Worm (Caenorhabditis elegans) whole organism, young adult: ENCODE measurements around the gene C51E3.6.

Source experiments
- akir-1 ChIP-seq: fragments of 200-800 bp; sonication (Bioruptor generic); optimal IDR thresholded peaks from 2 replicates; lab custom pipeline; 2018; ENCODE audit warnings: mild to moderate bottlenecking, missing genetic modification characterization, moderate library complexity, missing compliant biosample characterization
- aptf-3 ChIP-seq: fragments of 200-800 bp; sonication (Bioruptor generic); IDR thresholded peaks from 2 replicates; pipeline ENCODE4 v1.3.6; 2022; ENCODE audit warnings: missing genetic modification characterization, missing compliant biosample characterization
- attf-5 ChIP-seq: fragments of 200-800 bp; sonication (Bioruptor generic); optimal IDR thresholded peaks from 2 replicates; lab custom pipeline; 2018; ENCODE audit warnings: mild to moderate bottlenecking, missing genetic modification characterization, missing compliant biosample characterization
- cebp-1 ChIP-seq, 2 experiments: fragments of 200-800 bp in 1 of 2; sonication (Bioruptor generic) in 1 of 2; sonication (generic microtip) in 1 of 2; IDR thresholded peaks in 1 of 2; optimal IDR thresholded peaks in 1 of 2; 2 replicates each; pipeline versions ENCODE4 v1.3.6 to Lab custom; 2017 to 2022; ENCODE audit warnings: missing compliant biosample characterization in 2 of 2, missing genetic modification characterization in 2 of 2, mild to moderate bottlenecking in 1 of 2, missing genetic modification reagents in 1 of 2, moderate library complexity in 1 of 2
- ceh-58 ChIP-seq: fragments of 200-800 bp; sonication (Bioruptor generic); IDR thresholded peaks from 2 replicates; pipeline ENCODE4 v1.3.6; 2022; ENCODE audit warnings: missing genetic modification characterization, missing compliant biosample characterization
- let-526 ChIP-seq: fragments of 200-800 bp; sonication (Bioruptor generic); IDR thresholded peaks from 2 replicates; pipeline ENCODE4 v1.3.6; 2022; ENCODE audit warnings: missing genetic modification reagents, missing genetic modification characterization, missing compliant biosample characterization
- madf-3 ChIP-seq: fragments of 200-800 bp; sonication (Bioruptor generic); IDR thresholded peaks from 2 replicates; pipeline ENCODE4 v1.3.6; 2022; ENCODE audit warnings: missing genetic modification reagents, missing genetic modification characterization, missing compliant biosample characterization
- xnd-1 ChIP-seq: sonication (generic microtip); optimal IDR thresholded peaks from 2 replicates; lab custom pipeline; 2016; ENCODE audit warnings: missing genotype, missing genetic modification reagents, missing genetic modification characterization, missing compliant biosample characterization
- zim-3 ChIP-seq: sonication (generic microtip); optimal IDR thresholded peaks from 2 replicates; lab custom pipeline; 2017; ENCODE audit warnings: mild to moderate bottlenecking, missing genetic modification characterization, moderate library complexity, missing compliant biosample characterization
- ztf-18 ChIP-seq: sonication (generic microtip); optimal IDR thresholded peaks from 2 replicates; lab custom pipeline; 2016; ENCODE audit warnings: missing genotype, mild to moderate bottlenecking, missing genetic modification characterization, missing compliant biosample characterization
- ztf-6 ChIP-seq: fragments of 200-800 bp; sonication (Bioruptor generic); IDR thresholded peaks from 2 replicates; pipeline ENCODE4 v1.3.6; 2022; ENCODE audit warnings: missing genetic modification reagents, missing genetic modification characterization, missing compliant biosample characterization

DNA sequence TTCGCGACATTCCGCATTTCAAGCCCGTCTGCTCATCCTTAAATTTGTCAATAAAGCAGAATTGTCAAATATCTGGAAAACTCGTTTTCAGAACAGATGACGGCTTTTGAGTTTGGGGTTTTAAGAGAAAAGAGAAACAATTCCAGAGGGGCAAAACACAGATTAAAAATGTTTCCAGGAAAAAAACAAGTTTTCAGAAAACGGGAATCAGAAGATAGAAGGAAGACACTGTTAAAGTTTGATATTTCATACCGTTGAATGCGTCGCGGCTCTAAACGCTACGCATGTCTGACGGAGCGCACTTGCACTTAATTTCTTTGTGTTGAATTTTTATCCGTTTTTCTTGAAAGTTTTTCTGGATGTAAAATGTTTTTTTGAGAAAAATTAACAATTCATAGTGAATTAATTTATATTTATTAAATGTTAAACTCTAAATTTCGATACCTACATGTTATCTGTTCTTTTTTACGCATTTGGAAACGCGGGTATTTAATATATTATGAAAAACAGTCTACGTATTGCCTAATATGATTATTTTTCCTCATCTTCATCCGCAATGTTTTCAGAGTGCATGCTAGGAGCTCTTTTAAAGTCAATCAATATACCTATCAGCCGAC lies 32.1 kb downstream of the C51E3.6 start, which contains the start of the genes C08B6.18, wdr-20 and C08B6.8:
- TF ChIP-seq attf-5 = no peak
- no peak for TF ChIP-seq let-526 (GFP tag; lab: Robert Waterston, UW)
- TF ChIP-seq madf-3 = peak; percentile 89
- TF ChIP-seq ztf-6 (GFP tag; lab: Robert Waterston, UW) = no peak
- no peak for TF ChIP-seq cebp-1 (GFP tag; IDR thresholded peaks at IDR 0.05; lab: Robert Waterston, UW)
- TF ChIP-seq cebp-1 (tag; optimal IDR thresholded peaks at IDR 0.05; lab: Kevin White, UChicago) = no peak
- TF ChIP-seq ceh-58 = no peak
- TF ChIP-seq akir-1 = no peak
- no peak for TF ChIP-seq aptf-3 (GFP tag; lab: Robert Waterston, UW)
- no peak for TF ChIP-seq zim-3
- TF ChIP-seq xnd-1 (tag; lab: Kevin White, UChicago) = no peak
- TF ChIP-seq ztf-18 (tag; lab: Kevin White, UChicago) = no peak
